Worm (Caenorhabditis elegans) whole organism, late embryonic: ENCODE measurements around the gene mtrr-1.

ENCODE experiments used
- C08G9.2 ChIP-seq: sonication (generic microtip); optimal IDR thresholded peaks from 2 replicates; lab custom pipeline; 2016; ENCODE audit warnings: mild to moderate bottlenecking, missing genetic modification characterization, moderate library complexity, missing compliant biosample characterization
- C38D4.7 ChIP-seq: fragments of 200-800 bp; sonication (Bioruptor generic); optimal IDR thresholded peaks from 2 replicates; lab custom pipeline; 2018; ENCODE audit warnings: mild to moderate bottlenecking, missing genetic modification characterization, moderate library complexity, missing compliant biosample characterization
- K09A11.1 ChIP-seq: sonication (generic microtip); optimal IDR thresholded peaks from 2 replicates; lab custom pipeline; 2017; ENCODE audit warnings: antibody characterized with exemption, mild to moderate bottlenecking, missing genetic modification characterization, missing compliant biosample characterization; ENCODE audit not compliant: insufficient read depth
- ama-1 ChIP-seq: fragments of 150-350 bp; optimal IDR thresholded peaks from 2 replicates; lab custom pipeline; 2014
- ceh-14 ChIP-seq: sonication (generic microtip); optimal IDR thresholded peaks from 2 replicates; lab custom pipeline; 2016; ENCODE audit warnings: missing genotype, missing genetic modification characterization, missing compliant biosample characterization
- ceh-18 ChIP-seq: sonication (generic microtip); optimal IDR thresholded peaks from 2 replicates; lab custom pipeline; 2016; ENCODE audit warnings: missing genetic modification characterization, missing compliant biosample characterization
- ceh-19 ChIP-seq: fragments of 200-800 bp; sonication (Bioruptor generic); optimal IDR thresholded peaks from 2 replicates; lab custom pipeline; 2018; ENCODE audit warnings: mild to moderate bottlenecking, missing genetic modification characterization, missing compliant biosample characterization
- ceh-30 ChIP-seq: fragments of 150-350 bp; optimal IDR thresholded peaks from 2 replicates; lab custom pipeline; 2014; ENCODE audit warnings: missing biosample characterization, missing genetic modification characterization
- ceh-31 ChIP-seq: sonication (generic microtip); optimal IDR thresholded peaks from 2 replicates; lab custom pipeline; 2016; ENCODE audit warnings: missing genetic modification characterization, missing compliant biosample characterization
- ceh-34 ChIP-seq: sonication (generic microtip); optimal IDR thresholded peaks from 2 replicates; lab custom pipeline; 2016; ENCODE audit warnings: mild to moderate bottlenecking, missing genetic modification characterization, missing compliant biosample characterization
- ceh-6 ChIP-seq: fragments of 200-800 bp; sonication (Bioruptor generic); optimal IDR thresholded peaks from 2 replicates; lab custom pipeline; 2018; ENCODE audit warnings: mild to moderate bottlenecking, missing genetic modification characterization, missing compliant biosample characterization
- dmd-4 ChIP-seq: sonication (generic microtip); optimal IDR thresholded peaks from 2 replicates; lab custom pipeline; 2016; ENCODE audit warnings: borderline replicate concordance, missing genetic modification characterization, missing compliant biosample characterization
- elt-2 ChIP-seq: sonication (generic microtip); optimal IDR thresholded peaks from 2 replicates; lab custom pipeline; 2016; ENCODE audit warnings: missing genetic modification reagents, missing genetic modification characterization, missing compliant biosample characterization
- fax-1 ChIP-seq: sonication (generic microtip); optimal IDR thresholded peaks from 2 replicates; lab custom pipeline; 2016; ENCODE audit warnings: missing genotype, missing genetic modification characterization, missing compliant biosample characterization
- fkh-10 ChIP-seq: fragments of 150-350 bp; optimal IDR thresholded peaks from 2 replicates; lab custom pipeline; 2014; ENCODE audit warnings: missing biosample characterization, missing genetic modification reagents, missing genetic modification characterization
- gmeb-2 ChIP-seq: sonication (generic microtip); optimal IDR thresholded peaks from 2 replicates; lab custom pipeline; 2016; ENCODE audit warnings: missing genetic modification characterization, inconsistent platforms, missing compliant biosample characterization
- hlh-13 ChIP-seq: fragments of 200-800 bp; sonication (Bioruptor generic); optimal IDR thresholded peaks from 2 replicates; lab custom pipeline; 2018; ENCODE audit warnings: mild to moderate bottlenecking, missing genetic modification characterization, missing compliant biosample characterization
- hlh-15 ChIP-seq: sonication (generic microtip); optimal IDR thresholded peaks from 2 replicates; lab custom pipeline; 2016; ENCODE audit warnings: missing genetic modification characterization, missing compliant biosample characterization
- hlh-6 ChIP-seq: sonication (generic microtip); optimal IDR thresholded peaks from 2 replicates; lab custom pipeline; 2016; ENCODE audit warnings: missing genotype, missing genetic modification characterization, missing compliant biosample characterization
- hlh-8 ChIP-seq: sonication (generic microtip); optimal IDR thresholded peaks from 2 replicates; lab custom pipeline; 2016; ENCODE audit warnings: missing genotype, missing genetic modification characterization, missing compliant biosample characterization
- lin-11 ChIP-seq: fragments of 200-800 bp; sonication (Bioruptor generic); optimal IDR thresholded peaks from 2 replicates; lab custom pipeline; 2018; ENCODE audit warnings: mild to moderate bottlenecking, missing genetic modification characterization, missing compliant biosample characterization
- madf-2 ChIP-seq: sonication (generic microtip); optimal IDR thresholded peaks from 2 replicates; lab custom pipeline; 2017; ENCODE audit warnings: missing genetic modification characterization, missing compliant biosample characterization
- mec-3 ChIP-seq: sonication (generic microtip); optimal IDR thresholded peaks from 2 replicates; lab custom pipeline; 2016; ENCODE audit warnings: borderline replicate concordance, missing genetic modification characterization, missing compliant biosample characterization
- nhr-11 ChIP-seq: fragments of 150-350 bp; optimal IDR thresholded peaks from 2 replicates; lab custom pipeline; 2014; ENCODE audit warnings: missing biosample characterization, missing genetic modification characterization
- odd-2 ChIP-seq: sonication (generic microtip); optimal IDR thresholded peaks from 2 replicates; lab custom pipeline; 2017; ENCODE audit warnings: antibody characterized with exemption, mild to moderate bottlenecking, missing genetic modification characterization, missing compliant biosample characterization
- pha-2 ChIP-seq: sonication (generic microtip); optimal IDR thresholded peaks from 2 replicates; lab custom pipeline; 2017; ENCODE audit warnings: mild to moderate bottlenecking, missing genetic modification characterization, missing compliant biosample characterization
- pha-4 ChIP-seq: fragments of 150-350 bp; optimal IDR thresholded peaks from 2 replicates; lab custom pipeline; 2018; ENCODE audit warnings: missing biosample characterization, missing genetic modification reagents, missing genetic modification characterization
- pros-1 ChIP-seq: fragments of 150-350 bp; optimal IDR thresholded peaks from 2 replicates; lab custom pipeline; 2014; ENCODE audit warnings: missing biosample characterization, missing genetic modification reagents, missing genetic modification characterization
- ref-2 ChIP-seq: sonication (generic microtip); optimal IDR thresholded peaks from 2 replicates; lab custom pipeline; 2016; ENCODE audit warnings: missing genetic modification characterization, missing compliant biosample characterization
- rnt-1 ChIP-seq: sonication (generic microtip); optimal IDR thresholded peaks from 2 replicates; lab custom pipeline; 2016; ENCODE audit warnings: missing genetic modification characterization, missing compliant biosample characterization
- sdc-2 ChIP-seq: sonication (generic microtip); optimal IDR thresholded peaks from 2 replicates; lab custom pipeline; 2016; ENCODE audit warnings: missing genotype, missing genetic modification characterization, missing compliant biosample characterization
- sox-2 ChIP-seq: fragments of 200-800 bp; sonication (Bioruptor generic); IDR thresholded peaks from 2 replicates; pipeline ENCODE4 v1.3.6; 2022; ENCODE audit warnings: missing genetic modification reagents, missing genetic modification characterization, missing compliant biosample characterization
- sox-4 ChIP-seq: sonication (generic microtip); optimal IDR thresholded peaks from 2 replicates; lab custom pipeline; 2017; ENCODE audit warnings: mild to moderate bottlenecking, missing genetic modification characterization, inconsistent platforms, missing compliant biosample characterization
- tbx-2 ChIP-seq: sonication (generic microtip); optimal IDR thresholded peaks from 2 replicates; lab custom pipeline; 2016; ENCODE audit warnings: missing genetic modification characterization, missing compliant biosample characterization
- tbx-7 ChIP-seq: sonication (generic microtip); optimal IDR thresholded peaks from 2 replicates; lab custom pipeline; 2016; ENCODE audit warnings: missing genotype, missing genetic modification characterization, missing compliant biosample characterization
- ttx-3 ChIP-seq: sonication (generic microtip); optimal IDR thresholded peaks from 2 replicates; lab custom pipeline; 2016; ENCODE audit warnings: missing genetic modification reagents, missing genetic modification characterization, missing compliant biosample characterization
- unc-3 ChIP-seq, 2 experiments: fragments of 200-800 bp in 1 of 2; sonication (Bioruptor generic) in 1 of 2; sonication (generic microtip) in 1 of 2; conservative IDR thresholded peaks in 1 of 2; optimal IDR thresholded peaks in 1 of 2; 2 replicates each; pipeline versions ENCODE4 v1.3.6 to Lab custom; 2016 to 2022; ENCODE audit warnings: missing compliant biosample characterization in 2 of 2, missing genetic modification characterization in 2 of 2, missing genetic modification reagents in 1 of 2
- unc-42 ChIP-seq: sonication (generic microtip); optimal IDR thresholded peaks from 2 replicates; lab custom pipeline; 2016; ENCODE audit warnings: missing genotype, missing genetic modification characterization, missing compliant biosample characterization
- unc-55 ChIP-seq: sonication (generic microtip); optimal IDR thresholded peaks from 2 replicates; lab custom pipeline; 2017; ENCODE audit warnings: missing biosample characterization, missing genetic modification reagents, missing genetic modification characterization
- unc-86 ChIP-seq: sonication (generic microtip); optimal IDR thresholded peaks from 2 replicates; lab custom pipeline; 2016; ENCODE audit warnings: missing genetic modification characterization, missing compliant biosample characterization
- zip-5 ChIP-seq: sonication (generic microtip); optimal IDR thresholded peaks from 2 replicates; lab custom pipeline; 2016; ENCODE audit warnings: missing genetic modification characterization, missing compliant biosample characterization

Gene mtrr-1

DNA sequence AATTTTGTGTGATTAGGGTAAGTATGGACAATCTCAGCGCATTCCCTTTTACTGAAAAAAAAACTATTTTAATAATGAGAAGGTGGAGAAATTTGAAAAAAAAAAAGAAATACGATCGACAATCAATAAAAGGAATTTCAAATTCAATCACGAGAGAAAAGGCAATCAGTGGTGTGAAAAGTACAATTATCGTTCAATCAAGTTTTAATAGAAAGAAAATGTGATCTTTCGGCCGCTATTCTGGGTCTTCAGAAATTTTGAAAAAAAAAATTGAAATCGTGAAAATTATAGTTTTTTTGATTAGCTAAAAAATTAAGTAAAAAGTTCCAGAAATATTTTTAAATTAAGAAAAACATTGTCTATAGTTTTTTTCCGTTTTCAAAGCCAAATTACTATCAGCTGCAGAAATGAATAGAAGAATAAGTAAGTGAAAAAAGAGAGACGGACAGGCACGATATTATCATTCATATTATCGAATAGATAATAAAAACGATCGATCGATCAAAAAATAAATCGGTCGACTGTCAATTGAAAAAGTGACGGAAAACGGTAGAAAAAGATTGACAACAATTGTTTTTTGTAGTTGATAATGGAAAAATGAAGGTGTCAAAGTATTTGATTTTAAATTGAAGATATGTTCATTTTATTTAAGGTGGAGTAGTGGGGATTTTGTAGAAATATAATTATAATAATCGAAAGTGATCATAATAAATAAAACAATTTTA is 5.6 kb upstream of the mtrr-1 start, which contains the start of gene gldi-3:
Gene gldi-3, minus strand, starts transcription at position 51 of the 725 bp plus-strand sequence.
- TF ChIP-seq ttx-3 (tag; lab: Kevin White, UChicago): no peak
- no peak for TF ChIP-seq K09A11.1
- TF ChIP-seq sox-4 (tag; lab: Kevin White, UChicago): no peak
- no peak for TF ChIP-seq tbx-7 (tag; lab: Kevin White, UChicago)
- TF ChIP-seq pha-2 (tag; lab: Kevin White, UChicago): no peak
- no peak for TF ChIP-seq C38D4.7
- no peak for TF ChIP-seq ceh-14
- TF ChIP-seq gmeb-2 (tag; lab: Kevin White, UChicago): no peak
- TF ChIP-seq unc-55 (GFP tag; lab: Kevin White, UChicago): no peak
- no peak for TF ChIP-seq ceh-19 (GFP tag; lab: Kevin White, UChicago)
- TF ChIP-seq odd-2: no peak
- TF ChIP-seq zip-5: no peak
- no peak for TF ChIP-seq ceh-34 (tag; lab: Kevin White, UChicago)
- no peak for TF ChIP-seq ceh-30 (tag; lab: Kevin White, UChicago)
- TF ChIP-seq nhr-11 (tag; lab: Kevin White, UChicago): no peak
- no peak for TF ChIP-seq unc-86
- TF ChIP-seq fkh-10: no peak
- TF ChIP-seq rnt-1 (tag; lab: Kevin White, UChicago): no peak

DNA sequence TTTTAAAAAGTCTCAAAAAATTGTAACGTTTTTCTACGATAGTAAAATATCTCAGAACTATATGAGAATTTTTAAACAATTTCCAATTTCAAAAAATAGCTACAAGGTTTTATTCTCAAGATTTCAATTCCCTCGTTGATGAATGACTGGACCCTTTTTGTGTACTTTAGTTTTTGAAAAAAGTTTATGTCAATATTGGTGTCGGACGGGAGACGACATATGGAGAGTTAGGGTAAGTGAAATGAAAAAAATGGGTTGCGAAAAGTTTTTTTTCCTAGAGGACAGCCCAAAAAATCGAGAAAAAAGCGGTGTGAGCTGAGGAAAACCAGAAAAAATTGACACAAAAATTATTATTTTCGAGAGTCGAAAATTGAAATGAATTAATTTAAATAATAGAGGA is 4.9 kb upstream of the mtrr-1 start:
- TF ChIP-seq ref-2 (tag; lab: Kevin White, UChicago): no peak
- no peak for TF ChIP-seq sox-2 (GFP tag; lab: Robert Waterston, UW)
- TF ChIP-seq ceh-18 (tag; lab: Kevin White, UChicago): no peak
- TF ChIP-seq C08G9.2 (tag; lab: Kevin White, UChicago): no peak
- no peak for TF ChIP-seq hlh-13 (GFP tag; lab: Kevin White, UChicago)
- TF ChIP-seq madf-2 (tag; lab: Kevin White, UChicago): no peak
- TF ChIP-seq hlh-6 (tag; lab: Kevin White, UChicago): no peak
- TF ChIP-seq pros-1 (tag; lab: Kevin White, UChicago): no peak
- TF ChIP-seq lin-11: no peak
- no peak for TF ChIP-seq hlh-15 (tag; lab: Kevin White, UChicago)
- no peak for TF ChIP-seq elt-2 (tag; lab: Kevin White, UChicago)
- no peak for TF ChIP-seq pha-4
- no peak for TF ChIP-seq mec-3
- TF ChIP-seq unc-86: no peak
- TF ChIP-seq ceh-6: no peak
- TF ChIP-seq tbx-2: no peak
- TF ChIP-seq fax-1 (tag; lab: Kevin White, UChicago): no peak
- no peak for TF ChIP-seq ceh-14
- no peak for TF ChIP-seq ceh-31 (tag; lab: Kevin White, UChicago)

DNA sequence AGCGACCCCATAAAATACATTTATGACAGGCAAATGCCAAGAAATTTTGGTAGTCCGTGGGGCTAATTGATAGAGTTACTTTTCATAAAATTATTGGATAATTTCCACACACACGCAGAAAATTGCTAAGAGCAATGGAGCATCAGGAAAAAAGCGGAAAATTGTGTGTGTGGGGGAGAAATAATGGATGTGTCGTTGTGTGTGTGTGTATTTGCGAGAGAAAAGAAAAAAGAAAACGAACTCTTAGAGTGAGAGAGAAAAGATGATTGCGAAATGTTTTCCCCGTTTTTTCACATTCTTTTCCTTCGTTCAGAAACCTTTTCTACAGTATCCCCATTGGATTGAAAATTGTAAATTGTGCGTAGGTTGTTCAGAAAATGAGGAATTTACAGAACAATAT is 4.2 kb upstream of the mtrr-1 start:
- TF ChIP-seq zip-5 (no peak), unc-42 (tag; lab: Kevin White, UChicago) (peak; percentile 15), nhr-11 (tag; lab: Kevin White, UChicago) (no peak), ama-1 (lab: Kevin White, UChicago) (no peak)

DNA sequence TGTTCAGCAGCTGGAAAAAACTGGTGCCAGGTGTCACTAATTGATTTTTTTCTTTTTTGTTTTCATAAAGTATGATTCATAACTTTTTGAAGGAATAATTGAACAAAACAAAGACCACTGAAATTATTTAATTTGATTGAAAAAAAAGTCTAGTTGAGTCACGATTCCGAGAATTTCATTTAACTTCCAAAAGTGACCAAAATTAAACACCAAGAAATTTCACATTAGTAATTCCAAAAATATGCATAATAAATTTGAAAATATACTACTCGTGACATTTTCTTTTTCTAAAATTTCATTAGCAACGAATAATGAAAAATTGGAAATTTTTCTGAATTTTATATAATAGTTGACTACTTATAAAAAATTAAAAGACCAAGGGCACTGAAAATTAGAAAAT is 3.7 kb upstream of the mtrr-1 start:
- no peak for TF ChIP-seq rnt-1 (tag; lab: Kevin White, UChicago)
- no peak for TF ChIP-seq sdc-2 (tag; lab: Kevin White, UChicago)
- no peak for TF ChIP-seq ama-1 (lab: Kevin White, UChicago)
- TF ChIP-seq ttx-3 (tag; lab: Kevin White, UChicago): no peak
- TF ChIP-seq unc-3 (GFP tag; conservative IDR thresholded peaks at IDR 0.05; lab: Robert Waterston, UW): no peak
- TF ChIP-seq unc-3 (tag; optimal IDR thresholded peaks at IDR 0.05; lab: Kevin White, UChicago): no peak
- TF ChIP-seq hlh-13 (GFP tag; lab: Kevin White, UChicago): no peak
- no peak for TF ChIP-seq dmd-4 (tag; lab: Kevin White, UChicago)
- no peak for TF ChIP-seq hlh-8 (tag; lab: Kevin White, UChicago)
- TF ChIP-seq sox-4 (tag; lab: Kevin White, UChicago): no peak
- no peak for TF ChIP-seq ceh-31 (tag; lab: Kevin White, UChicago)
- no peak for TF ChIP-seq nhr-11 (tag; lab: Kevin White, UChicago)
- no peak for TF ChIP-seq pha-2 (tag; lab: Kevin White, UChicago)
